Fruit fly (Drosophila melanogaster): ENCODE data around the gene Idi.

The Idi gene

DNA sequence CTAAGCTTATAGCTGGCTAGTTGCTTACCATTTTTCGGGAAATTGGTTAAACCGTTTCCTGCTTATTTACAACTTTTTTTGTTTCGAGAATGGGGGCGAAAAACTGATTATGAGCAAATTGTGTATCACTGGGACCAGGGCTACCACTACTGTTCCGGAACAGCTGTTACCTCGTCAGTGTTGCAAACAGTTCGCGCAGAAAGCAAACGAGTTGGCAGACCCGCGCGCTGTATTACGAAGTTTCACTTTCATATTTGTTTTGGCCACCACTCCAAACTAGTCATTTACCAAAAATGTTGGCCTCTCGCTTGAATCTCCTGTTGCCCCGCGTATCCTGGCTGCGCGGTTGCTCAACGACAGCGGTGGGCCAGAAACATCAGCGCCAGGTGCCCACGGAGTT lies at the start of gene Idi, which contains the start of gene AP-2sigma:
Idi (plus strand) TSS at position 204 of the 400 bp plus-strand sequence.
AP-2sigma (minus strand) TSS at position 153 of the 400 bp plus-strand sequence.
- TF ChIP-seq CG17801 (GFP tag; optimal IDR thresholded peaks at IDR 0.05; ENCODE audit: partially characterized antibody): peak; percentile 13

DNA sequence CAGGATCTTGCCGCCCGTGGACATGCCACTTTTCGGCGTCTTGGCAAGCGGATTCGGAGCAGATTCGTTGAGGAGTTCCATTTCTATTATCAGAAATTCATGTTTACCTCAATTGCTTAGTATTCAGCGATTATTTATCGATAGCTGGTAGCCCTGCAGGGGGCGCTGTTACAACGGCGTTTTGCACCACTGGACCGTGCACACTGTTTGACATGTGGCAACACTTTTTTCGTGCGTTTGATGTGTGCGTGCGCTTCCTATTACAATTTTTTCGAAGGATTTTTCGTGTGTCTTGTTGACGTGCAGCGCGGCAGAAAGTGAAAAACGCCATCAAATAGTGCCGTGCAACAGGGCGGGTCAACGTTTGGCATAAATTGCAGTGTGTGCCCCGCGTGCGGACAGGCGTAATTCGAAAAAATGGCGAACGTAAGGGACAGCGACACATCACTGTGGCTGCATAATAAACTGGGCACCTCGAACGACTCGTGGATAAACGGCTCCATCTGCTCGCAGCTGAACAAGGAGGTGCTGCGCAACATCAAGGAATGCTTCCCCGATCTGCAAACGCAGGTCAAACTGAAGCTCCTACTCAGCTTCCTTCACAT lies 46.4 kb upstream of the Idi start, which contains the start of the genes CG3337 and Nelf-A:
CG3337 (minus strand) TSS at position 132 of the 605 bp plus-strand sequence.
Nelf-A (plus strand) TSS at position 252 of the 605 bp plus-strand sequence.
- peak; percentile 59 for TF ChIP-seq CG17801 (GFP tag; optimal IDR thresholded peaks at IDR 0.05; ENCODE audit: partially characterized antibody)

DNA sequence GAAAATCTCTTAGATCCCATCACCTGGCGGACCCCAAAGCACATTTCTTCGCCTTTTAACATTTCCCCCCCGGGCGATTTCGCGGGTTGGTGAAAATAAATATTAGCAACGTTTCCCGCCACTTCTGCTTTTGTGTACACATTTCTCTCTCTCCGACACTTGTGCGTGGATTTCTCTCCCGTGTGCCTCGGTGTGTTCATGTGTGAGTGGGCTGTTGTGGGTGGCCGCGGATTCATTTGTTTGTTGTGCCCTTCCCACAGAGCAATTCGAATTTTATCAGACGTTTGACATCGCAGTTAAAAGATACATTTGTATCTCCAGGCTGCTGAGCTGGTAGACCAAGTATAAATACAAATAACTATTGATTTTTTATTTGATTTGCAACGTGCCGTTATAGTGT lies 45.7 kb upstream of the Idi start:
- TF ChIP-seq CG17801 (GFP tag; optimal IDR thresholded peaks at IDR 0.05; ENCODE audit: partially characterized antibody): peak; percentile 14

DNA sequence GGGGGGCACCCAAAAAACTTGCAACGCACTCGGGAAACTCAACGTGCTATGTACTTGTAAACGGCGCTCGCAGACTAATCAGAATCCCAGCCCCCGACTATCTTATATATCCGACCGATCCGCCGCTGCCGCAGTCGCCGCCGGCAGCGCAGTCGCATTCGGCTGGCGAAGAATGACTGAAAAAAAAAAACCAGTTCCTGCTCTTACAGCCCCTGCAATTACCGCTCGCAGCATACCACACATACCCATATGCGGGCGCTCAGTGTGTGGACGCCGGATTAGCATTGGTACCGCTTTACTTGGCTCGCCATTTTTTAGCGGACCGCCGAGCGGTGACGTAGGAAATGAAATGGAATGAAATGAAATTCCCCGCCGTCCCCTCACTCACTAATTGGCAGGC lies 32.8 kb upstream of the Idi start, which contains the start of gene e:
e (minus strand) TSS at position 79 of the 400 bp plus-strand sequence.
- TF ChIP-seq CG17801 (GFP tag; optimal IDR thresholded peaks at IDR 0.05; ENCODE audit: partially characterized antibody): no peak

DNA sequence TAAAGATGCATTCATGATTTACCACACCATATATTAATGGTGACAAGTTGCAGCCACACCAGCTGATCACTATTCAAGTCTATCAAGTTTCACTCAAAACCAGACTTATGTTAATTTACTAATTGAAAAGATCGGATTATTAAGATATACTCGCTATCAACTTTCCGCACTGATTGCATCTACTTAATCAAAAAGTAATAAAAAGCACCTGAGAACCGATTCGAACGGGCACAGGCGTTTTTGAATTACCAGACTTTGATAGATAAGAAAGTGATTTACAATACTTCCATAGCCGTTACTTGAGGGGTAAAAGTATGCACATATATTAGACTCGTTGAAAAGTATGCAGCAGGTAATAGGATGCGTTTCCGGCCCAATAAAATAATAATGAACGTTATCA lies 28.6 kb upstream of the Idi start:
- TF ChIP-seq CG17801 (GFP tag; optimal IDR thresholded peaks at IDR 0.05; ENCODE audit: partially characterized antibody): no peak

DNA sequence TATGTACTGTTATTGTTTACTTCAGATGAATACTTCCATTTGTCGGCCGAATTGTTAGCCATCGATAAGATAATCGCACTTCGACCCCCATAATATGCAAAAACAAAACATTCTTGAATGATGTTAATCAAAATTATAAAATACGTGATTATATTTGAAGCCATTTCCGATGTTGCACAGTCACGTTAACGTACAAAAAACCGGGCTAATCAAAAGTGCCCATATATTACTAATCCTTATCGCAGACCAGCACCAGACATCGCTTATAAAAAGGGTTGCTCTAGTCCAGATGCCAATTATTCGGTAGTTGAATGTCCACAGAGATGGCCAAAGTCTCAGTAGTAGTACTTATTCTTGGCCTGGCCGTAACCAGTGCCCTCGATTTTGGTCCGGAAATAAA lies 27.6 kb upstream of the Idi start, which contains the start of gene CG5892:
CG5892 (plus strand) TSS at position 301 of the 400 bp plus-strand sequence.
- no peak for TF ChIP-seq CG17801 (GFP tag; optimal IDR thresholded peaks at IDR 0.05; ENCODE audit: partially characterized antibody)

- TF ChIP-seq CG17801 (GFP tag; optimal IDR thresholded peaks at IDR 0.05; ENCODE audit: partially characterized antibody): no peak
These were observed 24.1 kb upstream of the Idi start for dm6 chr3R:21245846-21246245.

dm6 chr3R:21246492-21247061 lies 23.3 kb upstream of the Idi start, which contains the start of gene ETHR:
ETHR (plus strand) TSS chr3R:21247011.
- no peak for TF ChIP-seq CG17801 (GFP tag; optimal IDR thresholded peaks at IDR 0.05; ENCODE audit: partially characterized antibody)

DNA sequence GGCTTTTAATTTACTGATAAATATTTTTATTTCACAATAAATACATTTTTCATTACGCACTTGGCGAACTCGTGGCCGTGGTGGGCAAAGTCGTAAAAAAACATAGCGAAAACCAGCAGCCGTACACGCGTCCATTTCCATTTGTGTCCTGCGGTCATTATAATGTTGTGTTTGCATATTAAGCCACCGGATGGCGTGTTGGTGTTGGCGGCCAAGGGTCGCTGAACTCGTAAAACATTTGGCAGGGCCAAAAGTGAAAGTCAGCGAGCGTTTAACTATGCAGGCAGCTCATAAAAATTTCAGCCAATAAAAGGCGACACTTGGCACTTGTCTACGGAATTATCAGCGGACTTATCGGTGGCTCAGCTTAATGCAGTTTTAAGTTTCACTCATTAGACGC lies 17.4 kb upstream of the Idi start:
- TF ChIP-seq CG17801 (GFP tag; optimal IDR thresholded peaks at IDR 0.05; ENCODE audit: partially characterized antibody): no peak

- TF ChIP-seq CG17801 (GFP tag; optimal IDR thresholded peaks at IDR 0.05; ENCODE audit: partially characterized antibody): no peak
These were observed 15.6 kb upstream of the Idi start for dm6 chr3R:21254296-21254695.

DNA sequence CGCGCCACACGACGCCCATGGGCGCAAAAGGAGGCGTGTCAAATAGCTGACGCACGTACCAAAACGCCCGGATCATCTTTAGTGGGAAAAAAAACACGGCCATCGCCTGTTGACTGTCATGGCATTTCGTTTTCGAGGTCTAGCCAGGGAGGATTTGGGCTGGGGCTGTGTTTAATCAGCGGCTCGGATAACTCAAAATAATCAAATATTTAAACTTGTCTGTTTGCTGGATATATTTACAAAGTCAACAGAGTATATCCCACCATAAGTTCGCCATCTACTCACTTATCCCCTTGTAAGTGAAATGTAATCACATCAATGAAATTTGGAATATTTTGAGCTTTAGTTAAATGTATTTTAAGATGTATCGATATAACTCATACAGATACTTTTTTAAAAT lies 9.1 kb upstream of the Idi start:
- no peak for TF ChIP-seq CG17801 (GFP tag; optimal IDR thresholded peaks at IDR 0.05; ENCODE audit: partially characterized antibody)

- no peak for TF ChIP-seq CG17801 (GFP tag; optimal IDR thresholded peaks at IDR 0.05; ENCODE audit: partially characterized antibody)
These were observed 6.7 kb upstream of the Idi start for dm6 chr3R:21263177-21263576.

- TF ChIP-seq CG17801 (GFP tag; optimal IDR thresholded peaks at IDR 0.05; ENCODE audit: partially characterized antibody): no peak
These were observed 1.9 kb upstream of the Idi start for dm6 chr3R:21267972-21268512.

DNA sequence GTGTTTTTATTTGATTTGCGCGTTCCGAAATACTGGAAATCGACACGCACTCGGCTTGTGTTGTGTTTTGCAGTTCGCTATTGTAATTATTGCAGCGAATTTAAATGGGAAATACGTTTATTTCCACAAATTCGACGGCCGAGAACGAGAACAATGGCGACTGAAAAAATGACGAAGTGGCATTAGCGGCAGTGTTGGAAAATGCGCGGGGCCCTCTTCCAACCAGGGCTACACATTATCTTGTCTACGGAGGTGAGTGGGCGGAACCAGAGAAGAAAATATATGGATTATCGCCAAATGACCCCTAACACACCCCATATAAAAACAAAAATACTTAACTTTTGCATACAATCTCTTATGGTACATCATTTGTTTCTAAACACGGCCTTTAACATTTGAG lies 1.1 kb upstream of the Idi start, which contains the start of gene Rab1:
Rab1 (minus strand) TSS at position 188 of the 400 bp plus-strand sequence.
- TF ChIP-seq CG17801 (GFP tag; optimal IDR thresholded peaks at IDR 0.05; ENCODE audit: partially characterized antibody): peak; percentile 49

DNA sequence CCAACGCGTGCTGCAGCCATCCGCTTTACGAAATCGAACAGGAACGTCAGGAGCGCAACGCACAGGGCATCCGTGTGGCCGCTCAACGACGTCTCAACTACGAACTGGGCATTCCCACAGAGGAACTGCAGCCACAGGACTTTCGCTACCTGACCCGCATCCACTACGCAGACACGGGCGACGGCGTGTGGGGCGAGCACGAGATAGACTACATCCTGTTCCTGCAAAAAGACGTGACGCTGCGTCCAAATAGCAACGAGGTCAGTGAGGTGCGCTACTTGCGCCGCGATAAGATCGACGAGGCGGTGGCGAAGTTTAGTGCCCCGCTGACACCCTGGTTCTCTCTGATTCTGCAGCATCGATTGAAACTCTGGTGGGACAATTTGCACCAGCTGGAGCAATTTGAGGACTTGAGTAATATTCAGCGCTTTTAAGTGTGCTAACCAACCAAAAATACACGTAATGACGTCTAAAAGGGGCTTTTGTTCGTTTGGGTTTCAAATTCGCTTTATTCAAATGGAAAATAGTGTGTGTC lies 750 bp downstream of the Idi start:
- TF ChIP-seq CG17801 (GFP tag; optimal IDR thresholded peaks at IDR 0.05; ENCODE audit: partially characterized antibody): no peak

- TF ChIP-seq CG17801 (GFP tag; optimal IDR thresholded peaks at IDR 0.05; ENCODE audit: partially characterized antibody): no peak
These were observed 1.3 kb downstream of the Idi start for dm6 chr3R:21271208-21271607.
